Worm (Caenorhabditis elegans) whole organism, L4/young adult: Measurements from ENCODE around the gene F42C5.4.

Source experiments
- W03F9.2 ChIP-seq: fragments of 150-350 bp; optimal IDR thresholded peaks from 2 replicates; lab custom pipeline; 2014; ENCODE audit warnings: missing biosample characterization, missing genetic modification characterization
- dao-5 ChIP-seq: sonication (generic microtip); optimal IDR thresholded peaks from 2 replicates; lab custom pipeline; 2016; ENCODE audit warnings: missing genotype, missing genetic modification characterization, moderate library complexity, missing compliant biosample characterization
- him-1 ChIP-seq: sonication (generic microtip); optimal IDR thresholded peaks from 2 replicates; lab custom pipeline; 2016; ENCODE audit warnings: missing genotype, missing genetic modification reagents, missing genetic modification characterization, missing compliant biosample characterization

The F42C5.4 gene

DNA sequence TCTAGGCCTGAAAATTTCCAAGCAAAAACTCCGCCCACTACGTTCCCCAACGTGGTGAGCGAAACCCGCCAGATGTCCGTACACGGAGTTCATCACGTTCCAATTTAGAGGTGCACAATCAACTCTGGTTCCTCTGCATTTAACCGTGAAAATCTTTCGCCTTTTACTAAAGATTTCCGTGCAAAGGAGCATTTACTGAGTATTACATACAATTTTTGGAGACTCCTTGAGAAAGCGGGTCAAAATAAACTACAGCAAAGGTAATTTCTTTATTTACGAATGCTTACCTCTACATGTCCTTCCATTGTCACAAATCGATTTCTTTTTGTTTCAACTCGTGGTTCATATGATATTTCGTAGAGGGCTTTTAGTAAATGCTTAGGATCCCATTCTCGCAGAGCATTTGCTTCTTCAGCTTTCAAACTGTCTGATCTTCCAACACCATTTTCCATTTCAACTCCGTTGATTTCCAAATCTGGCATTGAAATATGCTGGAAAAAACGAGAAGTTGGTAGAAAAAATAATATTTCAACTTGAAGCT, 24.8 kb upstream of the F42C5.4 start, which contains the start of gene F42C5.9:
TSS of gene F42C5.9 (minus strand) at position 491 of the 541 bp plus-strand sequence.
- TF ChIP-seq W03F9.2 = peak; percentile 61
- TF ChIP-seq dao-5 (tag; lab: Kevin White, UChicago) = no peak

DNA sequence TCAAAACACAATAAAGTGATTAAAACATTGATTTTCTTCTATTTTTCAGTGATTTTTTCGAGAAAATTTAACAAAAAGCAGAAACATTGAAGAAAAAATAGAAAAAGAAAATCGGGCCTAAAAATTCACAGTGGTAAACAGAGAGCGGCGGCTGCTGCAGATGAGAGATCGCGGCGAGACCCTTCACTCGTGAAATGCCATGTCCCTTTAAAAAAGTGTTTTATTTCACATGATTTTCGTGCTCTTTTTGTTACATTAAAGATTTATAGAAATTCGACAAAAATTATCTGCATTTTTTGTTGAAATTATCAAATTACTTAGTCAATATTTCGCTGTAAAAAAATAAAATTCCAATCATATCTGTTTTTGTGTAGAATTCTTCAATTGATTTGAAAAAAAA, 22.0 kb upstream of the F42C5.4 start:
- peak; percentile 57 for TF ChIP-seq W03F9.2
- no peak for TF ChIP-seq dao-5 (tag; lab: Kevin White, UChicago)

DNA sequence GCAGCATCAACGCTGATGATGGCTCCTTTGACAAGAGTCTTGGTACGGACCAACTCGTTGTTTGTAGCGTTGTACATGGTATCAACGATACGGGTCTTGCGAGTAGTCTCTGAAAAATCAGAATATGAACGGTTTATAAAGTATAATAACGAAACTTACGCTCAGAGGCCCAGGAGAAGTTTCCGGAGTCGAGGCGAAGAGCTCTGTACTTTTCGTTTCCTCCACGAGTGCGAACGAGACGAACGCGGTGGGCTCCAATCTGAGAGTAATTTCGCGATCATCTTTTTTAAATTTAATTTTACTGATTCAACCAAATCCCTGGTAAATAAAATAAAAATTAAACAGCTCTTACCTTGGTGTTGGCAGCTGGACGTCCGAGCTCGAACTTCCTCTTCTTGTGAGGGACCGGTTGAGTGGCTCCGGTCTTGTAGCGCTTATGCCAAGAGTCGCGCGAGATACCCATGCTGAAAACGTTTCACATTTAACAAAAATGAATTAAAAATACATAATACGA, 21.5 kb upstream of the F42C5.4 start, which contains the start of gene rps-8:
TSS of gene rps-8 (minus strand) at position 464 of the 514 bp plus-strand sequence.
- no peak for TF ChIP-seq W03F9.2
- no peak for TF ChIP-seq dao-5 (tag; lab: Kevin White, UChicago)
- no peak for TF ChIP-seq him-1

- TF ChIP-seq W03F9.2 (no peak), him-1 (no peak), dao-5 (tag; lab: Kevin White, UChicago) (no peak)
These were observed 20.8 kb upstream of the F42C5.4 start for ce11 chrIV:7312620-7313194.

DNA sequence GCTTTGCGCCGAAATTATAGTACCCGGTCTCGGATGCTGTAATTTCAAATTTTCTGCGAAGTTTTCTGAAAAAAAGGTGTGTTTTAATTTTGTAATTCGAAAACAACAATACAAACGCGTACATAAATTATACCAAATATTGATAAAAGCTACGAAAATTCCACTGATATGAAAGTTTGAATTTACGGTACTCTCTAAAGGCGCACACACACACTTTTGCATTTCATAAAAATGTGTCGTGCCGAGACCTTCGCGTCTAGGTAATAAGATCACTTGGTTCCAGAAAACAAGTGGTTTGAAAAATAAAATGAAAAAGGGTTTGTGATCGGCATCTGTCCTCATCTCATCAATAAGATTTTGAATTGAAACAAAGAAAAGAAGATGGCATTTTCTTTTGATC, 18.9 kb upstream of the F42C5.4 start:
- no peak for TF ChIP-seq him-1
- TF ChIP-seq dao-5 (tag; lab: Kevin White, UChicago) = no peak
- no peak for TF ChIP-seq W03F9.2

ce11 chrIV:7310410-7310809, 18.5 kb upstream of the F42C5.4 start, which contains the start of gene grl-4:
grl-4 (minus strand) TSS chrIV:7310760.
- TF ChIP-seq dao-5 (tag; lab: Kevin White, UChicago) (no peak), W03F9.2 (no peak), him-1 (no peak)

ce11 chrIV:7309678-7310077, 17.8 kb upstream of the F42C5.4 start:
- TF ChIP-seq dao-5 (tag; lab: Kevin White, UChicago) (no peak), him-1 (no peak), W03F9.2 (no peak)

ce11 chrIV:7308974-7309373, 17.0 kb upstream of the F42C5.4 start, which contains the start of gene F42C5.6:
F42C5.6 (minus strand) TSS chrIV:7309074.
- TF ChIP-seq dao-5 (tag; lab: Kevin White, UChicago) (no peak), W03F9.2 (no peak), him-1 (no peak)

DNA sequence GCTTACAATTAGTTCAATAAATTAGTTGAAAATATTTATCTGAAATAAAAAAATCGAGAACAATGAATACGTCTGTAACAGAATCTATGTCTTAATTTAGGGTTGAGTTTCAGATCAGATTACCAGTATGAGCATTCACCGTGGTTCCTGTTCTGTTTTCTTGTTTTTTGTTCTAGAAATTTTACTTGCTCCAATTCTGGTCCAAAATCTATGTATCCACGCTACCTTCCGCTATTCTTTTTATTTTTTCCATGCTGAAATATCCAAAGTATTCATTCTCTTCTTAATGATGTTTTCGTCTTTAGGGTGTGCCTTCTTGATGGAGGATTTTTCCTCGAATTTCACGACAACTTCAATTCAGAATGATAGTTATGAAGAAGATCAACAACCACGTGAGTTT, 13.4 kb upstream of the F42C5.4 start, which contains the start of gene npr-27:
TSS of gene npr-27 (plus strand) at position 301 of the 400 bp plus-strand sequence.
- TF ChIP-seq W03F9.2 (no peak), dao-5 (tag; lab: Kevin White, UChicago) (no peak), him-1 (no peak)

- no peak for TF ChIP-seq him-1
- TF ChIP-seq dao-5 (tag; lab: Kevin White, UChicago) = no peak
- no peak for TF ChIP-seq W03F9.2
These were observed 9.6 kb upstream of the F42C5.4 start for ce11 chrIV:7301481-7301880.

DNA sequence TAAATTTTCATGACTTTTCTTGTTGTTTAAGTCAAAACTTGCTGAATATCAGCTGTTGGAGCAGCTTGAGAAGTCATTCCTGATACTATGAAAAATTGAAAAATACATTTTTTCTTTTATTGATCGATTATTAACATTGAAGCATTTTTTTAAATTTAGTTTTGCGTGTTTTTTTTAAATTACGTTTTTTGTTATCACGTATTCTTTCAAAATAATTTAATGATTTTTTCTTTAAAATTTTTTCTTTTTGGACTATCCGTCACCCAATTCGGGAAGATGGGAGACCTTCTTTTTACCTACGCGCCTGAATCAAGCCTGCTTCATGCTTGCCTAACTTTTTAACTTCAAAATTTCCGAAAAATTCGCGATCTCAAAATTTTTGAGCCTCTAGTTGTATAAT, 2.2 kb upstream of the F42C5.4 start, which contains the start of gene F42C5.5:
TSS of gene F42C5.5 (minus strand) at position 101 of the 400 bp plus-strand sequence.
- TF ChIP-seq dao-5 (tag; lab: Kevin White, UChicago) (no peak), him-1 (no peak), W03F9.2 (no peak)

DNA sequence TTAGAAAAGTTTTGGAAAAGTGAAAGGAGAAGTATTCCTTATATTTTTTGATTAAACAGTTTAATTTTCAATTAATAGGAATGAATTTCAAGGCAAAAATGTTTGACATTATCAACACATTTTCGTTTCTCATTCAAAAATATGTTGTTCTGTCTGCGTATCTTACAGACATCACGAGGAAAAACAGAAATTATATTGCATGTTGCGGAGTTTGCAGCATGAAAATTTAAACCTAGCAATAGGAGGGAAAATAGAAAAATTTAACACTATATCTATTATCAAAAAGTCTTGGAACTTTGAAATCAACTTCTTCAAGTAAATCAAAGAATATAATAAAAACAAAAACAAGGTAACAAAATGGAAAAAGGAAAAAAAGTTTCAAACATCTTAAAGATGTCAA, 861 bp downstream of the F42C5.4 start:
- TF ChIP-seq him-1 (no peak), W03F9.2 (no peak), dao-5 (tag; lab: Kevin White, UChicago) (no peak)

DNA sequence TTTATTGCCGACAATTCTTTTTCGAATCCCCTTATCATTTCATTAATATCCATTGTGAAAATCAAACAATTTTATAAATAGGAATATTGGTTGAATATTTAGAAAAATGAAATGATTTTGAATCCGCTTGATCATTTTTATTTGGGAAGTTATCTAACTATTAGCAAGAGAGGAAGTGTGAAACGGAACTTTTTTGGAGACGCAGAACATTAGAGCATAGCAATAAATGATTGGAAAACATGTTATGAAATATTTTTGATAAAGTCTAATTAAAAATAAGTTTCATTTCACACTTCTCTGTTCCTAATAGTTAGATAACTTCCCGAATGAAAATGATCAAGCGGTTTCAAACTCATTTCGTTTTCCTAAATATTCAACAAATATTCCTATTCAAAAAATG, 4.5 kb downstream of the F42C5.4 start, which contains the start of gene F42C5.3:
TSS of gene F42C5.3 (minus strand) at position 101 of the 400 bp plus-strand sequence.
- no peak for TF ChIP-seq him-1
- no peak for TF ChIP-seq W03F9.2
- no peak for TF ChIP-seq dao-5 (tag; lab: Kevin White, UChicago)

DNA sequence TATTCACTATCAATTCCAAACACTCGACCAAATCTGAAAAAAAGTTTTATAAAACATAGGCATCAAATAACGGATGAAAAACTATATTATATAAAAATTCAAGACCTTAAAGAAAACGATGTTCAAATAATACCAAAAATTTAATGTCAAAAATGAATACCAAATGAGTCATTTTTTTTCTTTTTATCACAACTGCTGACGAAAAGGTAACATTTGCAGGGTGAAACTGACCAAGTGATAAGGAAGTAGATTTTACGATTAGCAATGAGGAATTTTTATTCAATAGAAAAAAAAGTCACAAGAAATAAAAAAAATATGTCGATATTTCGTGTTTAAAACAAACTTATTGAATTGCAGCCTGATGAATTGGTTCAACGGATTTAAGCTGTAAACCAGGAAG, 6.1 kb downstream of the F42C5.4 start, which contains the start of gene C06E4.8:
TSS of gene C06E4.8 (minus strand) at position 37 of the 400 bp plus-strand sequence.
- TF ChIP-seq him-1 (no peak), dao-5 (tag; lab: Kevin White, UChicago) (no peak), W03F9.2 (no peak)

DNA sequence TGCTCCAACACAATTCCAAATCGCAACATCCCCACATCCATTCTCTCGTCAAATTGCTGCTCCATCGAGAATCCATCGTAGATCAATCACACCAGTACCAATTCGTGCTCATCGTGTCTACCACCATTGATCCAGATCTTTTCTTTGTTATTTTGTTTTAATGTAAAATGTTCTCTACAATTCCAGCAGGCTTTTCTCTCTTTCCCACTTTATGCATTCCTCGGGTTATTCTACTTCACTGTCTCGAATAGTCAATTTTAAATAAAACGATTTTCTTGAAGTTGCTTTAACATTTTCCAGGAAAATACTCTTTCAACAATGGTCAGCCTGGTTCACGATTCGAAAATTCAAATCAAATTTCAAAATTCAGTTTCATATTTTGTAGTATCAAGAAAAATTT, 9.0 kb downstream of the F42C5.4 start, which contains the start of gene C06E4.1:
TSS of gene C06E4.1 (plus strand) at position 301 of the 400 bp plus-strand sequence.
- TF ChIP-seq W03F9.2 (no peak), him-1 (no peak), dao-5 (tag; lab: Kevin White, UChicago) (no peak)
